Fruit fly (Drosophila melanogaster): ENCODE measurements around the gene Nepl8.

The Nepl8 gene

dm6 chr2L:16534174-16534835 is 46.4 kb downstream of the Nepl8 start (continued):
- TF ChIP-seq cg (GFP tag; optimal IDR thresholded peaks at IDR 0.05): peak; percentile 43
- peak; percentile 57; the same call in 1 of the 2 replicates for TF ChIP-seq CG14014 (GFP tag; IDR thresholded peaks at IDR 0.05)
- no peak for TF ChIP-seq hkb (optimal IDR thresholded peaks at IDR 0.05)
- 0 out of 2 replicates have a peak, but pooled peaks have one; percentile 50 for TF ChIP-seq hkb (GFP tag; IDR thresholded peaks at IDR 0.05)
- TF ChIP-seq HLH54F (GFP tag; optimal IDR thresholded peaks at IDR 0.05): no peak
- no peak for TF ChIP-seq jigr1 (GFP tag; IDR thresholded peaks at IDR 0.05)
- no peak for TF ChIP-seq zen2 (GFP tag; IDR thresholded peaks at IDR 0.05; ENCODE audit: partially characterized antibody)
- TF ChIP-seq tll (GFP tag; optimal IDR thresholded peaks at IDR 0.05): no peak
- TF ChIP-seq klu (GFP tag; IDR thresholded peaks at IDR 0.05): 0 out of 2 replicates have a peak, but pooled peaks have one; percentile 12
- peak; percentile 35 for TF ChIP-seq sqz (GFP tag; optimal IDR thresholded peaks at IDR 0.05)
- TF ChIP-seq Gsc (GFP tag; IDR thresholded peaks at IDR 0.05): no peak
- TF ChIP-seq zf30C (GFP tag; optimal IDR thresholded peaks at IDR 0.05): no peak
- peak; percentile 18 for TF ChIP-seq CG1603 (tag; optimal IDR thresholded peaks at IDR 0.05)
- no peak for TF ChIP-seq CG9797 (GFP tag; optimal IDR thresholded peaks at IDR 0.05)
- TF ChIP-seq gce (GFP tag; IDR thresholded peaks at IDR 0.05): no peak
- no peak for TF ChIP-seq Taf1 (GFP tag; IDR thresholded peaks at IDR 0.05)
- 0 out of 2 replicates have a peak, but pooled peaks have one; percentile 12 for TF ChIP-seq CG9932 (GFP tag; IDR thresholded peaks at IDR 0.05)
- no peak for TF ChIP-seq Ets97D (GFP tag; optimal IDR thresholded peaks at IDR 0.05)
- TF ChIP-seq CG15011 (GFP tag; optimal IDR thresholded peaks at IDR 0.05): peak; percentile 5
- no peak for TF ChIP-seq Sox100B (GFP tag; optimal IDR thresholded peaks at IDR 0.05)
- TF ChIP-seq Rfx (GFP tag; IDR thresholded peaks at IDR 0.05): peak; percentile 59; the same call in 1 of the 2 replicates
- TF ChIP-seq Usf (GFP tag; optimal IDR thresholded peaks at IDR 0.05): no peak
- peak; percentile 14 for TF ChIP-seq bcd (GFP tag; optimal IDR thresholded peaks at IDR 0.05)
- peak; percentile 89 for TF ChIP-seq CG4360 (GFP tag; IDR thresholded peaks at IDR 0.05)
- peak; percentile 41 for TF ChIP-seq Fer3 (tag; optimal IDR thresholded peaks at IDR 0.05)
- no peak for TF ChIP-seq pzg (GFP tag; optimal IDR thresholded peaks at IDR 0.05)
- no peak for TF ChIP-seq CG8944 (GFP tag; optimal IDR thresholded peaks at IDR 0.05)
- no peak for TF ChIP-seq Oli (tag; optimal IDR thresholded peaks at IDR 0.05)
- no peak for TF ChIP-seq danr (GFP tag; IDR thresholded peaks at IDR 0.05)
- TF ChIP-seq Sry-β (GFP tag; optimal IDR thresholded peaks at IDR 0.05): no peak
- TF ChIP-seq CG15696 (tag; optimal IDR thresholded peaks at IDR 0.05): no peak
- no peak for TF ChIP-seq Elba2 (GFP tag; optimal IDR thresholded peaks at IDR 0.05)
- TF ChIP-seq CG16815 (GFP tag; optimal IDR thresholded peaks at IDR 0.05): no peak
- TF ChIP-seq CG11504 (tag; optimal IDR thresholded peaks at IDR 0.05): peak; percentile 16
- TF ChIP-seq CG17802 (tag; optimal IDR thresholded peaks at IDR 0.05): no peak
- no peak for TF ChIP-seq CG2712 (tag; optimal IDR thresholded peaks at IDR 0.05)
- peak; percentile 27; the same call in 1 of the 2 replicates for TF ChIP-seq sob (GFP tag; IDR thresholded peaks at IDR 0.05)
- TF ChIP-seq CG7745 (tag; optimal IDR thresholded peaks at IDR 0.05): peak; percentile 47
- peak; percentile 80 for TF ChIP-seq CG7987 (GFP tag; optimal IDR thresholded peaks at IDR 0.05)
- no peak for TF ChIP-seq CG9215 (GFP tag; IDR thresholded peaks at IDR 0.05)
- no peak for TF ChIP-seq insv (GFP tag; optimal IDR thresholded peaks at IDR 0.05)
- TF ChIP-seq ttk (GFP tag; IDR thresholded peaks at IDR 0.05): no peak
- TF ChIP-seq Lpt (GFP tag; optimal IDR thresholded peaks at IDR 0.05): no peak
- TF ChIP-seq mirr (GFP tag; optimal IDR thresholded peaks at IDR 0.05): peak; percentile 93
- TF ChIP-seq twi (tag; optimal IDR thresholded peaks at IDR 0.05): no peak
- TF ChIP-seq grau (tag; optimal IDR thresholded peaks at IDR 0.05): no peak
- peak; percentile 24 for TF ChIP-seq CG3838 (GFP tag; optimal IDR thresholded peaks at IDR 0.05)
- TF ChIP-seq CG1832 (GFP tag; optimal IDR thresholded peaks at IDR 0.05): peak; percentile 77
- TF ChIP-seq shn (GFP tag; optimal IDR thresholded peaks at IDR 0.05): peak; percentile 10
- peak; percentile 91 for TF ChIP-seq CG12769 (tag; optimal IDR thresholded peaks at IDR 0.05)

Measured in whole organism, embryonic.